Worm (Caenorhabditis elegans): Measurements from ENCODE around the gene twk-35.

Gene twk-35

DNA sequence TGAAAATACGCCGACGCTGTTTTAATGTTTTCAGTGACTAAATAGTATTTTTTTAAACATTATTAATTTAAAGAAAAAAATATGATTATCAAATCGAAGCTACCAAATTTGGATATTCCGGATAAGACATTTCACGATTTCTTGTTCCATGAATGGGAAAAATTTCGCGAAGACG lies 41.2 kb downstream of the twk-35 start, which contains the start of gene acs-12:
acs-12 (plus strand) TSS at position 76 of the 175 bp plus-strand sequence.
- TF ChIP-seq B0310.2 (tag; optimal IDR thresholded peaks at IDR 0.05) (no peak), pes-1 (GFP tag; IDR thresholded peaks at IDR 0.05) (no peak), hmbx-1 (tag; optimal IDR thresholded peaks at IDR 0.05) (no peak), hnd-1 (tag; optimal IDR thresholded peaks at IDR 0.05) (no peak), flt-1 (GFP tag; IDR thresholded peaks at IDR 0.05) (no peak), tra-4 (tag; optimal IDR thresholded peaks at IDR 0.05) (no peak), tbx-11 (GFP tag; IDR thresholded peaks at IDR 0.05) (no peak), ceh-36 (tag; optimal IDR thresholded peaks at IDR 0.05) (no peak), hmg-4 (GFP tag; optimal IDR thresholded peaks at IDR 0.05) (no peak), aly-1 (tag; optimal IDR thresholded peaks at IDR 0.05) (no peak), ceh-13 (GFP tag; optimal IDR thresholded peaks at IDR 0.05) (no peak), sea-1 (GFP tag; conservative IDR thresholded peaks at IDR 0.05) (no peak), ets-7 (tag; optimal IDR thresholded peaks at IDR 0.05) (no peak), scrt-1 (GFP tag; IDR thresholded peaks at IDR 0.05) (no peak), tbx-37 (GFP tag; conservative IDR thresholded peaks at IDR 0.05) (no peak), F13C5.2 (tag; optimal IDR thresholded peaks at IDR 0.05) (no peak), ama-1 (optimal IDR thresholded peaks at IDR 0.05) (no peak)

ce11 chrV:20906977-20907376 lies 44.2 kb downstream of the twk-35 start:
- TF ChIP-seq ceh-13 (GFP tag; optimal IDR thresholded peaks at IDR 0.05) (no peak), pes-1 (GFP tag; IDR thresholded peaks at IDR 0.05) (no peak), hmg-4 (GFP tag; optimal IDR thresholded peaks at IDR 0.05) (no peak), hmbx-1 (tag; optimal IDR thresholded peaks at IDR 0.05) (no peak), ets-7 (tag; optimal IDR thresholded peaks at IDR 0.05) (no peak), flt-1 (GFP tag; IDR thresholded peaks at IDR 0.05) (no peak), F13C5.2 (tag; optimal IDR thresholded peaks at IDR 0.05) (no peak), tbx-37 (GFP tag; conservative IDR thresholded peaks at IDR 0.05) (no peak), B0310.2 (tag; optimal IDR thresholded peaks at IDR 0.05) (no peak), ceh-36 (tag; optimal IDR thresholded peaks at IDR 0.05) (no peak), sea-1 (GFP tag; conservative IDR thresholded peaks at IDR 0.05) (no peak), aly-1 (tag; optimal IDR thresholded peaks at IDR 0.05) (no peak), ama-1 (optimal IDR thresholded peaks at IDR 0.05) (no peak), tbx-11 (GFP tag; IDR thresholded peaks at IDR 0.05) (no peak), tra-4 (tag; optimal IDR thresholded peaks at IDR 0.05) (no peak), hnd-1 (tag; optimal IDR thresholded peaks at IDR 0.05) (no peak), scrt-1 (GFP tag; IDR thresholded peaks at IDR 0.05) (no peak)

- TF ChIP-seq ceh-13 (GFP tag; optimal IDR thresholded peaks at IDR 0.05) (no peak), hmg-4 (GFP tag; optimal IDR thresholded peaks at IDR 0.05) (no peak), ceh-36 (tag; optimal IDR thresholded peaks at IDR 0.05) (no peak), tra-4 (tag; optimal IDR thresholded peaks at IDR 0.05) (no peak), pes-1 (GFP tag; IDR thresholded peaks at IDR 0.05) (no peak), sea-1 (GFP tag; conservative IDR thresholded peaks at IDR 0.05) (no peak), ama-1 (optimal IDR thresholded peaks at IDR 0.05) (no peak), hmbx-1 (tag; optimal IDR thresholded peaks at IDR 0.05) (no peak), B0310.2 (tag; optimal IDR thresholded peaks at IDR 0.05) (no peak), flt-1 (GFP tag; IDR thresholded peaks at IDR 0.05) (no peak), ets-7 (tag; optimal IDR thresholded peaks at IDR 0.05) (no peak), tbx-37 (GFP tag; conservative IDR thresholded peaks at IDR 0.05) (no peak), scrt-1 (GFP tag; IDR thresholded peaks at IDR 0.05) (no peak), F13C5.2 (tag; optimal IDR thresholded peaks at IDR 0.05) (no peak), tbx-11 (GFP tag; IDR thresholded peaks at IDR 0.05) (no peak), aly-1 (tag; optimal IDR thresholded peaks at IDR 0.05) (no peak), hnd-1 (tag; optimal IDR thresholded peaks at IDR 0.05) (no peak)
These were observed 47.0 kb downstream of the twk-35 start for ce11 chrV:20909761-20910160.

- TF ChIP-seq B0310.2 (tag; optimal IDR thresholded peaks at IDR 0.05) (no peak), ceh-36 (tag; optimal IDR thresholded peaks at IDR 0.05) (no peak), hnd-1 (tag; optimal IDR thresholded peaks at IDR 0.05) (no peak), F13C5.2 (tag; optimal IDR thresholded peaks at IDR 0.05) (no peak)
These were observed 47.4 kb downstream of the twk-35 start, which contains the start of gene ttll-9 for ce11 chrV:20910167-20910566. ttll-9 (plus strand) TSS chrV:20910467.

DNA sequence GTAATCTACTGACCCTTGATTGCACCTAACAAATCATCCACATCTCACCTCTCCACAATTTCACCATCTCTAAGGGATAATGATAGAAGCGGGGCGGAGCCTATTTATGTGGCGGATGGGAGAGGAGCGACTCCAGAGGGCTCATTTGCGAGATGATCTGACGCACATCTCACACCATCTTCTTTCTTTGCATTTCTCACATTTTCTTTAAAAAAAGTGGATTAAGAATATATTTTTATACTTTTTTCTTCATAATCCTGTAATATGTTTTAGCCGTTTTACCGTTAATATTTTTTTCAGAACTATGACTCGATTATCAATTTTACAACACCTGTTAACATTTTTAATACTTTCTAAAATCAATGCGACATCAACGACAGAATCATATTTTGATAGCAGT lies 52.4 kb downstream of the twk-35 start, which contains the start of gene pbo-5:
pbo-5 (plus strand) TSS at position 301 of the 400 bp plus-strand sequence.
- TF ChIP-seq scrt-1 (GFP tag; IDR thresholded peaks at IDR 0.05): no peak
- no peak for TF ChIP-seq hnd-1 (tag; optimal IDR thresholded peaks at IDR 0.05)
- no peak for TF ChIP-seq sea-1 (GFP tag; conservative IDR thresholded peaks at IDR 0.05)
- no peak for TF ChIP-seq tbx-37 (GFP tag; conservative IDR thresholded peaks at IDR 0.05)
- TF ChIP-seq tbx-11 (GFP tag; IDR thresholded peaks at IDR 0.05): no peak
- no peak for TF ChIP-seq aly-1 (tag; optimal IDR thresholded peaks at IDR 0.05)
- TF ChIP-seq hmbx-1 (tag; optimal IDR thresholded peaks at IDR 0.05): no peak
- no peak for TF ChIP-seq ets-7 (tag; optimal IDR thresholded peaks at IDR 0.05)
- TF ChIP-seq tra-4 (tag; optimal IDR thresholded peaks at IDR 0.05): no peak
- no peak for TF ChIP-seq flt-1 (GFP tag; IDR thresholded peaks at IDR 0.05)
- no peak for TF ChIP-seq ceh-36 (tag; optimal IDR thresholded peaks at IDR 0.05)
- no peak for TF ChIP-seq pes-1 (GFP tag; IDR thresholded peaks at IDR 0.05)

All from whole organism, early embryonic.